Worm (Caenorhabditis elegans): ENCODE measurements around the gene F43H9.4.

The F43H9.4 gene

ce11 chrV:8000929-8001513 is 25.5 kb upstream of the F43H9.4 start, which contains the start of gene Y97E10AR.1 (continued):
- 0 out of 2 replicates have a peak, but pooled peaks have one; percentile 5 for TF ChIP-seq zfh-2 (GFP tag; conservative IDR thresholded peaks at IDR 0.05)
- TF ChIP-seq nhr-27 (tag; optimal IDR thresholded peaks at IDR 0.05), result no peak
- no peak for TF ChIP-seq attf-3 (GFP tag; conservative IDR thresholded peaks at IDR 0.05)
- TF ChIP-seq atf-7 (tag; optimal IDR thresholded peaks at IDR 0.05), result peak; percentile 85
- TF ChIP-seq dpl-1 (GFP tag; optimal IDR thresholded peaks at IDR 0.05), result no peak
- no peak for TF ChIP-seq snpc-1.3 (tag; optimal IDR thresholded peaks at IDR 0.05; ENCODE audit: insufficient read depth)
- no peak for TF ChIP-seq aptf-3 (GFP tag; IDR thresholded peaks at IDR 0.05)
- no peak for TF ChIP-seq F55B11.4 (tag; optimal IDR thresholded peaks at IDR 0.05; ENCODE audit: borderline replicate concordance, insufficient read depth)
- no peak for TF ChIP-seq ccch-3 (GFP tag; optimal IDR thresholded peaks at IDR 0.05)
- no peak for TF ChIP-seq hlh-12 (tag; optimal IDR thresholded peaks at IDR 0.05)
- no peak for TF ChIP-seq madf-8 (GFP tag; conservative IDR thresholded peaks at IDR 0.05)
- no peak for TF ChIP-seq bed-2 (GFP tag; IDR thresholded peaks at IDR 0.05)
- 0 out of 2 replicates have a peak, but pooled peaks have one; percentile 21 for TF ChIP-seq rcor-1 (GFP tag; IDR thresholded peaks at IDR 0.05)
- TF ChIP-seq ceh-79 (tag; optimal IDR thresholded peaks at IDR 0.05), result no peak
- TF ChIP-seq attf-5 (GFP tag; optimal IDR thresholded peaks at IDR 0.05), result peak; percentile 85
- no peak for TF ChIP-seq F39B2.1 (GFP tag; IDR thresholded peaks at IDR 0.05)
- TF ChIP-seq pha-4 (tag; optimal IDR thresholded peaks at IDR 0.05), result peak; percentile 58
- TF ChIP-seq egrh-3 (GFP tag; IDR thresholded peaks at IDR 0.05), result peak; percentile 8; the same call in 1 of the 2 replicates
- no peak for TF ChIP-seq ekl-4 (GFP tag; IDR thresholded peaks at IDR 0.05)
- TF ChIP-seq F10E7.11 (tag; optimal IDR thresholded peaks at IDR 0.05), result no peak
- no peak for TF ChIP-seq cebp-2 (GFP tag; IDR thresholded peaks at IDR 0.05)
- peak; percentile 57 for TF ChIP-seq pbrm-1 (GFP tag; IDR thresholded peaks at IDR 0.05)
- no peak for TF ChIP-seq sptf-2 (GFP tag; optimal IDR thresholded peaks at IDR 0.05)
- TF ChIP-seq ceh-91 (GFP tag; IDR thresholded peaks at IDR 0.05), result no peak
- no peak for TF ChIP-seq lin-54 (GFP tag; optimal IDR thresholded peaks at IDR 0.05)
- no peak; the same call in 1 of the 2 replicates for TF ChIP-seq mcd-1 (GFP tag; IDR thresholded peaks at IDR 0.05)
- no peak for TF ChIP-seq die-1 (tag; optimal IDR thresholded peaks at IDR 0.05)
- no peak for TF ChIP-seq nfya-1 (tag; optimal IDR thresholded peaks at IDR 0.05; ENCODE audit: borderline replicate concordance, insufficient read depth)
- TF ChIP-seq ama-1 (optimal IDR thresholded peaks at IDR 0.05), result no peak
- no peak for TF ChIP-seq ama-1 (GFP tag; optimal IDR thresholded peaks at IDR 0.05)
- TF ChIP-seq akir-1 (GFP tag; optimal IDR thresholded peaks at IDR 0.05), result no peak

ce11 chrV:8005000-8005399 is 21.5 kb upstream of the F43H9.4 start, which contains the start of gene Y97E10AR.8:
TSS of gene Y97E10AR.8 (plus strand) at chrV:8005300.
- no peak for TF ChIP-seq akir-1 (GFP tag; optimal IDR thresholded peaks at IDR 0.05)
- TF ChIP-seq mxl-1 (tag; optimal IDR thresholded peaks at IDR 0.05), result no peak
- no peak for TF ChIP-seq nfya-1 (tag; optimal IDR thresholded peaks at IDR 0.05; ENCODE audit: borderline replicate concordance, insufficient read depth)
- no peak for TF ChIP-seq hlh-26 (GFP tag; conservative IDR thresholded peaks at IDR 0.05)
- no peak for TF ChIP-seq ztf-6 (GFP tag; IDR thresholded peaks at IDR 0.05)
- TF ChIP-seq nhr-27 (tag; optimal IDR thresholded peaks at IDR 0.05), result no peak
- no peak for TF ChIP-seq attf-5 (GFP tag; optimal IDR thresholded peaks at IDR 0.05)
- TF ChIP-seq F57A8.1 (GFP tag; optimal IDR thresholded peaks at IDR 0.05), result no peak
